Fruit fly (Drosophila melanogaster) whole organism, prepupa: ENCODE results near the gene sick.
A peak's percentile ranks its signal among the peaks of the same experiment; 100 is the strongest.

Experiments
- CG10669 ChIP-seq: fragments of 200-800 bp; sonication (Bioruptor generic); optimal IDR thresholded peaks from 3 replicates; lab custom pipeline; 2018; ENCODE audit warnings: missing biosample characterization, mild to moderate bottlenecking, missing genetic modification characterization, moderate library complexity
- CG11294 ChIP-seq: fragments of 200-800 bp; sonication (Bioruptor generic); IDR thresholded peaks from 2 replicates; pipeline ENCODE4 v1.3.6; 2022; ENCODE audit warnings: missing biosample characterization, missing genetic modification characterization
- CG8119 ChIP-seq: fragments of 200-800 bp; sonication (Bioruptor generic); IDR thresholded peaks from 3 replicates; pipeline ENCODE4 v1.3.6; 2022; ENCODE audit warnings: missing biosample characterization, missing genetic modification characterization
- CG8319 ChIP-seq: fragments of 200-800 bp; sonication (Bioruptor generic); optimal IDR thresholded peaks from 3 replicates; lab custom pipeline; 2016; ENCODE audit warnings: missing biosample characterization, missing genetic modification characterization
- Eip78C ChIP-seq: fragments of 200-800 bp; sonication (Bioruptor generic); peaks from one replicate; lab custom pipeline; 2016; ENCODE audit warnings: missing biosample characterization, missing genetic modification characterization
- Ets21C ChIP-seq: fragments of 200-800 bp; sonication (Bioruptor generic); optimal IDR thresholded peaks from 3 replicates; lab custom pipeline; 2016; ENCODE audit warnings: missing biosample characterization, missing genetic modification characterization
- Hr38 ChIP-seq: sonication (Bioruptor generic); optimal IDR thresholded peaks from 2 replicates; lab custom pipeline; 2016; ENCODE audit warnings: missing biosample characterization, missing genetic modification characterization
- Lpt ChIP-seq: fragments of 200-800 bp; sonication (Bioruptor generic); optimal IDR thresholded peaks from 3 replicates; lab custom pipeline; 2016; ENCODE audit warnings: missing biosample characterization, missing genetic modification characterization
- Sox102F ChIP-seq: fragments of 200-800 bp; sonication (Bioruptor generic); optimal IDR thresholded peaks from 2 replicates; lab custom pipeline; 2016; ENCODE audit warnings: missing biosample characterization, mild to moderate bottlenecking, missing genetic modification characterization
- eg ChIP-seq: fragments of 200-800 bp; sonication (Bioruptor generic); IDR thresholded peaks from 3 replicates; pipeline ENCODE4 v1.3.6; 2022; ENCODE audit warnings: missing biosample characterization, missing genetic modification characterization
- salr ChIP-seq, 2 experiments: fragments of 200-800 bp; sonication (Bioruptor generic); optimal IDR thresholded peaks; 3 replicates each; lab custom pipeline; 2016 to 2018; ENCODE audit warnings: missing biosample characterization in 2 of 2, missing genetic modification characterization in 2 of 2, mild to moderate bottlenecking in 1 of 2
- spab ChIP-seq: fragments of 200-800 bp; sonication (Bioruptor generic); optimal IDR thresholded peaks from 2 replicates; lab custom pipeline; 2017; ENCODE audit warnings: missing biosample characterization, mild to moderate bottlenecking, missing genetic modification characterization, missing genetic modification reagents
- svp ChIP-seq: fragments of 200-800 bp; sonication (Bioruptor generic); peaks from one replicate; lab custom pipeline; 2016; ENCODE audit warnings: missing biosample characterization, missing genetic modification characterization

- TF ChIP-seq salr (GFP tag; optimal IDR thresholded peaks at IDR 0.05; lab: Kevin White, UChicago) (peak; percentile 20 to 44), Eip78C (GFP tag; lab: Kevin White, UChicago) (peak; percentile 92), CG8119 (GFP tag; lab: Robert Waterston, UW) (peak; percentile 63; the same call in 2 of the 3 replicates), CG11294 (no peak), CG8319 (GFP tag; lab: Kevin White, UChicago) (no peak), spab (GFP tag; lab: Kevin White, UChicago) (peak; percentile 32), Hr38 (GFP tag; lab: Kevin White, UChicago) (no peak), CG10669 (GFP tag; lab: Kevin White, UChicago) (peak; percentile 40), Lpt (no peak), Ets21C (GFP tag; lab: Kevin White, UChicago) (peak; percentile 69), Sox102F (GFP tag; lab: Kevin White, UChicago) (peak; percentile 66), svp (GFP tag; lab: Kevin White, UChicago) (peak; percentile 86), eg (GFP tag; lab: Robert Waterston, UW) (0 out of 3 replicates have a peak, but pooled peaks have one; percentile 43)
Observed at dm6 chr2L:19905233-19905632, 109.1 kb downstream of the sick start.
